Fruit fly (Drosophila melanogaster): ENCODE measurements around the gene pygo.

DNA sequence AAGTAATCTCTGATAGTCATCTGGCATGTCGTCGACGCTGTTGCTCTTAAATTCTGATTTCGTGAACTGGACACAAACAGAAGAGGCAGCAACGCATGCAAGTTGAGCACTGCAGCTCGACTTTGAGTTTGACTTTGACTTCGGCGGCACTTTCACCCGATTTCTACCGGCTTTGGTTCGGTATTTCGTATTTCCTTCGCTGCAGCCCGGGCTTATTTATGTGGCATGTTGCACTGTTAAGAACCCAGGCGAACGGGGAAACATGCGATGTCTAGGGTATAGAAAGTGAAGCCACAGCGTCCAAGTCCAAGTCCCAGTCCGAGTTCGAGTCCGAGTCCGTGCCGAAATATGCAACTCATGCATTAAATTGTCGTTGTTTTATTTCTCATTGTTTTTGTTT is 16.3 kb downstream of the pygo start:
- no peak for TF ChIP-seq cic (GFP tag; optimal IDR thresholded peaks at IDR 0.05)
- TF ChIP-seq CG7045 (GFP tag; optimal IDR thresholded peaks at IDR 0.05) = no peak
- TF ChIP-seq ovo (GFP tag; optimal IDR thresholded peaks at IDR 0.05) = no peak
